In the genomic region with DNA sequence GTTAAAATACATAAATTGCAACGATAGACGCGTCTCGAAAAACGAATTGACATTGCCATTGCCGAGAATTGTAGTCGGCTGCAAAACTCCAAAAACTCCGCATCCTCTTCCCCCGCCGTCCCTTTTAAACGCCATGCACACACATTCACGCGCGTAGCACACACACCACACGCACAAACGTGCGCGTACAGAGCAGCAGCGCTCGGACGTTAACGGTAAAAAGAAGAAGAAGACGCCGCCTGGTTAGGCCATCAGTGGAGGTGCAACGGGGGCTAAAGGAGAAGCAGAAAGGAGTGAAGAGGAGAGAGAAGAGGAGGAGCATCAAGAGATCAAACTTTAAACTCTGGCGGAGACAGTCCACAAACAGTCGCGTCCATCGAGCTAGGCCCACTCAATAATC, we compare ENCODE assay signal across 2 fruit fly cellular contexts.
TF ChIP-seq lines count a peak whose summit lies in the region.

No protein-coding gene starts in this region.

- TF ChIP-seq CTCF in whole organism, embryonic (GFP tag; optimal IDR thresholded peaks at IDR 0.05; lab: Kevin White, UChicago) = no peak

TF ChIP-seq in whole organism, embryonic, 481 proteins besides CTCF, POLR2A, EP300 and RAD21:
- TF ChIP-seq H15 (GFP tag; IDR thresholded peaks at IDR 0.05; lab: Robert Waterston, UW) = peak; percentile 25; the same call in 1 of the 3 replicates
- TF ChIP-seq Oli (tag; optimal IDR thresholded peaks at IDR 0.05; lab: Kevin White, UChicago) = no peak
- TF ChIP-seq CG17385 (GFP tag; optimal IDR thresholded peaks at IDR 0.05; lab: Kevin White, UChicago) = peak; percentile 59
- no peak for TF ChIP-seq ase (GFP tag; IDR thresholded peaks at IDR 0.05; lab: Robert Waterston, UW)
- peak; percentile 16; the same call in 1 of the 3 replicates for TF ChIP-seq zfh1 (GFP tag; IDR thresholded peaks at IDR 0.05; lab: Robert Waterston, UW)
- TF ChIP-seq CG11696 (GFP tag; IDR thresholded peaks at IDR 0.05; lab: Robert Waterston, UW) = peak; percentile 36; the same call in 1 of the 2 replicates
- TF ChIP-seq pan (optimal IDR thresholded peaks at IDR 0.05; lab: Kevin White, UChicago) = no peak
- no peak for TF ChIP-seq pan (GFP tag; optimal IDR thresholded peaks at IDR 0.05 in 1 of 2, IDR thresholded peaks at IDR 0.05 in 1 of 2)
- TF ChIP-seq p53 (GFP tag; optimal IDR thresholded peaks at IDR 0.05; lab: Kevin White, UChicago) = peak; percentile 67
- TF ChIP-seq hbn (GFP tag; IDR thresholded peaks at IDR 0.05; lab: Robert Waterston, UW; ENCODE audit: partially characterized antibody) = no peak
- peak; percentile 25 for TF ChIP-seq cg (GFP tag; optimal IDR thresholded peaks at IDR 0.05; lab: Kevin White, UChicago)
- TF ChIP-seq CG10959 (GFP tag; IDR thresholded peaks at IDR 0.05; lab: Robert Waterston, UW) = no peak
- TF ChIP-seq CG9609 (GFP tag; optimal IDR thresholded peaks at IDR 0.05; lab: Kevin White, UChicago) = no peak
- TF ChIP-seq Sox100B (GFP tag; optimal IDR thresholded peaks at IDR 0.05; lab: Kevin White, UChicago) = no peak
- no peak for TF ChIP-seq CG12236 (GFP tag; optimal IDR thresholded peaks at IDR 0.05; lab: Kevin White, UChicago)
- no peak for TF ChIP-seq sisA (GFP tag; IDR thresholded peaks at IDR 0.05; lab: Robert Waterston, UW)
- no peak for TF ChIP-seq hb (GFP tag; IDR thresholded peaks at IDR 0.05; lab: Robert Waterston, UW; ENCODE audit: partially characterized antibody)
- TF ChIP-seq crol (GFP tag; IDR thresholded peaks at IDR 0.05; lab: Robert Waterston, UW) = 0 out of 2 replicates have a peak, but pooled peaks have one; percentile 40
- TF ChIP-seq CG2199 (GFP tag; IDR thresholded peaks at IDR 0.05; lab: Robert Waterston, UW) = no peak

TF ChIP-seq in whole organism, pupa, 21 proteins besides CTCF, POLR2A, EP300 and RAD21:
- TF ChIP-seq CG4496 (GFP tag; IDR thresholded peaks at IDR 0.05; lab: Robert Waterston, UW) (0 out of 3 replicates have a peak, but pooled peaks have one; percentile 14), CG34367 (tag; optimal IDR thresholded peaks at IDR 0.05; lab: Kevin White, UChicago) (no peak), Pif1A (GFP tag; optimal IDR thresholded peaks at IDR 0.05; lab: Kevin White, UChicago) (no peak), CG13204 (GFP tag; optimal IDR thresholded peaks at IDR 0.05; lab: Kevin White, UChicago) (peak; percentile 76), rn (GFP tag; IDR thresholded peaks at IDR 0.05; lab: Robert Waterston, UW) (no peak), Snoo (tag; optimal IDR thresholded peaks at IDR 0.05; lab: Kevin White, UChicago) (no peak), Ets98B (GFP tag; IDR thresholded peaks at IDR 0.05; lab: Robert Waterston, UW) (no peak), gl (tag; optimal IDR thresholded peaks at IDR 0.05; lab: Kevin White, UChicago) (no peak), D1 (tag; optimal IDR thresholded peaks at IDR 0.05; lab: Kevin White, UChicago) (no peak)
